Worm (Caenorhabditis elegans): ENCODE data around the gene rpn-3.

Gene rpn-3

DNA sequence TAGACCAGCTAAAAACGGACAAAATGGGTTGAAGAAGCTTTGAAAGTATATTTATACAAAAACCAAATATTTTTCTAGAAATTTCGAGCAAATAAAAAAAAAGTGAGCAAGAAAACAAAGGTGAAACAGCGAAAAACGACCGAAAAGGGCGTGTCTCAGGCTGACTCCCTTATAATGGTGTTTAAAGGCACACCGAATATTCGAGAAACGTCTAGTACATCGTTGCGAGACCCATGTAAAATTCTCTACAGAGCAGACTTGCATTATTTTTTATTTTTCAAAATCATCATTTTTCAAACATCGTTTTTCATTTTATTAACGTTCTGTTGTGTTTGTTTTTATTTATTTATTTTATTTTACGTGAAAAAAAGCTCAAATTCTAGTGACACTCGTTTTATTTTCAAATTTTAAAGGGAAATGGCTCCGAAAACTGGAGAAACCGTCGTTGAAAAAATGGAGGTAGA lies at the start of gene rpn-3:
Gene rpn-3, plus strand, starts transcription at position 414 of the 464 bp plus-strand sequence.
- TF ChIP-seq dao-5 (tag; optimal IDR thresholded peaks at IDR 0.05) (no peak), him-1 (tag; optimal IDR thresholded peaks at IDR 0.05) (peak; percentile 58), W03F9.2 (tag; optimal IDR thresholded peaks at IDR 0.05) (peak; percentile 96)

DNA sequence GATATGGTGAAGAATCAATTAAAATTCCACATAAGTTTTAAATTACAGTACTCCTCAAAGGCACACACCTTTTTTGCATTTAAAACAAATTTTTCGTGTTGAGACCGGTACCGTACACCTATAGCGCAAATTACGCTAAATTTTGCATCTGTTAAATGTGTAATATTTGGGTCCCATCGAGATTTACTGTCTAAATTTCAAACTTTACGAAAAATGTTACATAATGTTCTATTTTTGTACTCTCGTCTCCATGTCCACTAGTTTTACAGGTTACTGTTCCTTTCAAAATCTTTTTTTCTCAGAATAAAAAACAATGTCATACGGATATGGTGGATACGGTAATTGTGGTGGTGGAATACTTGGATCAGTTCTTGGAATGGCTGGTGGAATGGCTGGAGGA lies 48.7 kb upstream of the rpn-3 start, which contains the start of gene ZK353.2:
Gene ZK353.2, plus strand, starts transcription at position 301 of the 400 bp plus-strand sequence.
- no peak for TF ChIP-seq W03F9.2 (tag; optimal IDR thresholded peaks at IDR 0.05)

DNA sequence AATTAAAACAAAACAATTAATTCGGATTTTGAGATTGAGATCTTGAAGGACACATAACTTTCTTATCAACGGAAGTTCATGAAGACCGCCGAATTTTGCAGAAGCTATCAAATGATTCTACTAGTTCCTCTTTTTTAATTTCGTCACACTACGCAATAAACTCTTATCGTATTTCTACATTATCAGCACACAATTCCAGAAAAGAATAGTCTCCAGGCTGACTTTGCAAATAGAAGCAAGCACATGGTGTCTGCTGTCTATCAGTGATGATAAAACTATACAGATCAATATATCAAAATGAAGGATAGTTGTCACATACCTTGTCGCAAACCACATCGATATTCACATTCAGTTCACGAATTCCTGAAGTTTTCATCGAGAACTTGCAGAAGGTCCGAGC lies 46.7 kb upstream of the rpn-3 start:
- TF ChIP-seq W03F9.2 (tag; optimal IDR thresholded peaks at IDR 0.05) (no peak), him-1 (tag; optimal IDR thresholded peaks at IDR 0.05) (no peak), dao-5 (tag; optimal IDR thresholded peaks at IDR 0.05) (no peak)

DNA sequence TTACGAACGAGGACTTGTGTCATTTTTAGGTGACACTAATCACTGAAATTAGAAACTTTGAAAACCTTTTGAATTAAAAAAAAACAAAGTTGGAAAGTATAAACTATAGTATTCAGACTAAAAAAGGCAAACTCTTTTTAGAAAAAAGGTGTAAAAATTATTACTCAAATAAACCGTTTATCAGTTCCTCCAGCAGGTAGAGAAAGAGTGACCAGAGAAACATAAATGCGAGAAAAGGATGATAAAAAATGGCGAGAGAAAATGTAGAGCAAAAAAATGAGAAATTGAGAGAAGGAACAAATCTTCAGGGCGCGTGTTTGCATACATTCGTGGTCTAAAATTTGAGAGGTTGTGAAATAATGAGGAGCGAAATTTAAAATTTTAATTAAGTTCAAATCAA lies 45.3 kb upstream of the rpn-3 start, which contains the start of gene lap-1:
Gene lap-1, minus strand, starts transcription at position 42 of the 400 bp plus-strand sequence.
- TF ChIP-seq W03F9.2 (tag; optimal IDR thresholded peaks at IDR 0.05) (no peak), dao-5 (tag; optimal IDR thresholded peaks at IDR 0.05) (no peak), him-1 (tag; optimal IDR thresholded peaks at IDR 0.05) (no peak)

DNA sequence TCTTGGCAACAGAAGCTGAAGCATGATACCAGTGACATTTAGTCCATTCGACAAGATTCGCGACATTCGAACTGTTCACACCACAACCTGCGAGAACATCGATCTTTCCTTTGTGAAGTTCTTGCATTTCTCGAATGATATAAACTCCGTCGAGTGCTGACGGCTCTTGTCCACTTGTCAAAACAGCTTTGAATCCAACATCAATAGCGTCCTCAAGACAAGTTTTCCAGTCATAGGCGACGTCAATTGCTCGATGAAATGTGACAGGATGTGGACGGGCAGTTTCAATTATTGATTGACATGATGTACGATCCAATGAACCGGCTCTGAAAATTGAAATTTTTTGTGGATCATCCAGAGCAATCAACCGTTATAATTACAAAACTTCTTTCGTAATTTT lies 44.5 kb upstream of the rpn-3 start:
- TF ChIP-seq W03F9.2 (tag; optimal IDR thresholded peaks at IDR 0.05) (no peak), him-1 (tag; optimal IDR thresholded peaks at IDR 0.05) (no peak), dao-5 (tag; optimal IDR thresholded peaks at IDR 0.05) (no peak)

DNA sequence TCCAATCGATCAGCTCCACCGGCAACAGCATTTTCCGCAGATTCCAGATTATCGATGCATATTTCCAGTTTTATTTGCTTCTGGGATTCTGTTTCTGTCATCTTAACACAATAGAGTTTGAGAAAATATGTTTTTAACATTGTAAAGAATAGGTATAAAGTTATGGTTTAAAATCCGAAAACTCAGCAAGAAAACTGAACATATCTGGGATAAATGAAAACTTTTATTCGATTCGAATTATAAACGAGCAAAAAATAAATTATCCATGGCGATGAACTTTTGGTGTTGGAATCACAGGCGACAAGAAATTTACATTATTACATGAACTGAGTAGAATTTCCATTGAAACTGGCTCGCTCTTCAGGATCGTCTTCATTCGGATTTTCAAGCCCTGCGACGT lies 43.6 kb upstream of the rpn-3 start, which contains the start of gene cutc-1:
Gene cutc-1, minus strand, starts transcription at position 101 of the 400 bp plus-strand sequence.
- TF ChIP-seq dao-5 (tag; optimal IDR thresholded peaks at IDR 0.05) (no peak), him-1 (tag; optimal IDR thresholded peaks at IDR 0.05) (no peak), W03F9.2 (tag; optimal IDR thresholded peaks at IDR 0.05) (no peak)

DNA sequence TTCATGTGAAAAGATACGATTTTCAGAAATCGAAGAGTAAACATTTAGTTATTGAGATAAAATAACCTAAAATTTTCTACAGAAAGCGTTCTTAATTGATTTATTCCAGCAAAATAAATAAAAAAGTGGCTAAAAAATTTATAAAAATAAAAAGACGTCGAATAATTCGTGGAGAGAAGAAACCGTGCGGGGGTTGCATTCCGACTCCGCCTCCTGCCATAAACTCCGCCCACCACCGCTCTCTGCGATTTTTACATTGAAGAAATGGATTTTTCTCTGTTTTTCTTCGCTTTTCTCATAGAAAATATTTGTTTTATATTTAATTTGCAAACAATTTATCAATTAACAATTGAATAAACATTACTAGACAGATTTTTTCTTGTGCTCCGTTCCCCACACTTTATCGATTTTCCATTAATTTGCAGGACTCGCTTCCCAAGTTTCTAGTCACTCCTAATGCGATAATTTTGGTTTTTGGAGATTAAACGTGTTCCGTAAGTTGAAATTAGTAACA lies 41.6 kb upstream of the rpn-3 start, which contains the start of the genes ubxn-4 and cyy-1:
Gene ubxn-4, minus strand, starts transcription at position 114 of the 514 bp plus-strand sequence.
Gene cyy-1, plus strand, starts transcription at position 426 of the 514 bp plus-strand sequence.
- TF ChIP-seq dao-5 (tag; optimal IDR thresholded peaks at IDR 0.05) (no peak), W03F9.2 (tag; optimal IDR thresholded peaks at IDR 0.05) (peak; percentile 15), him-1 (tag; optimal IDR thresholded peaks at IDR 0.05) (no peak)

DNA sequence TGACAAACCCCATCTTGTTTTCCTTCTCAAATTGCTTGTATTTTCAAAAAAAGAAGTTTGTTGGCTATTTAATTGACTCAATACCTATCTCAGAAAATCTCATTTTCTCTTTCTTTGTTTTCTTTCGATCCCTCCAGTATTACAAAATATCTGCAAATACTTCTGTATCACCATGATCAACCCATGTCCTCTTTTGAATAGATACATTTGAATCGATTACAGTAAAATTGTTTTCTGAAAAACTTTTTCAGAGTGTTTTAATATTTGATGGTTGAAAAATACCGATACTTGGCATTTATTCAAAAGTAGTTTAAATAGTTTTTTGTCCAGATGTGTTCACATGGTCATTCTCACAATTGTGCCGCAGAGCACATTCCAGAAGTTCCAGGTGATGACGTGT lies 38.0 kb upstream of the rpn-3 start, which contains the start of gene ZK353.9:
Gene ZK353.9, plus strand, starts transcription at position 331 of the 400 bp plus-strand sequence.
- TF ChIP-seq him-1 (tag; optimal IDR thresholded peaks at IDR 0.05) (no peak), W03F9.2 (tag; optimal IDR thresholded peaks at IDR 0.05) (no peak), dao-5 (tag; optimal IDR thresholded peaks at IDR 0.05) (no peak)

DNA sequence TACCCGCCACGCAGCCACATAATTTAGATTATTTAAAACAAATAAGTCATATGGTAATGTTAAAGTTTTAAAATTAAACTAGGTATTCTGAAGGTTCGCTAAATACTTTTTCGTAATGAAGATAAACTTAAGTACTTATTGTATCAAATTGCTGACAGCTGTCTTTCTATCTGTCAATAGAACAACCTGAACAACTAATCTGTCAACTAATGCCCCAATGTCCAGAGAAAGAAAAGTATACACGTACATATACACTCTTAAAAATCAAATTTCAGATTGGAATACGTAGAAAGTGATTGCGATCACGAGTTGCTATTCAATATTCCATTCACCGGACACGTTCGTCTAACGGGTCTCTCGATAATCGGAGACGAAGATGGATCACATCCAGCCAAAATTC lies 36.4 kb upstream of the rpn-3 start:
- TF ChIP-seq W03F9.2 (tag; optimal IDR thresholded peaks at IDR 0.05), result no peak
- TF ChIP-seq dao-5 (tag; optimal IDR thresholded peaks at IDR 0.05), result no peak
- no peak for TF ChIP-seq him-1 (tag; optimal IDR thresholded peaks at IDR 0.05)

DNA sequence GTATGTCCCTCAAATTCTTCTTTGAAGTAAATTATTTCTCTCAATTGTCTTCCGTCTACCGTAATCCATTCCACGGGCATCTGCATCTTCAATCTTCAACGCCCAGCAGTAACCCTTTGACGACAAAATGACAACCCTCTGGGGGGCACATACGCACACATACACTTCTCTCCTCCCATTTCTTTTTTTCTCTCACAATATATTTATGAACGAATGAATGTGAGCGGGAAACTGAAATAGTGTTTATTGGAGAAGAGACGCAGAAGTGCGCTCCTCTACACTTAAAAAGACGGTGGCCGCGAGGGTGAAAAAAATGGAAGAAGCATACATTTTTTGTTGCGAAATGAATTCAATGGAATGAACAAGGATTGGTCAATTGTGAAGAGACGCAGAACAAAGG lies 35.2 kb upstream of the rpn-3 start:
- TF ChIP-seq W03F9.2 (tag; optimal IDR thresholded peaks at IDR 0.05) (no peak), him-1 (tag; optimal IDR thresholded peaks at IDR 0.05) (no peak), dao-5 (tag; optimal IDR thresholded peaks at IDR 0.05) (no peak)

DNA sequence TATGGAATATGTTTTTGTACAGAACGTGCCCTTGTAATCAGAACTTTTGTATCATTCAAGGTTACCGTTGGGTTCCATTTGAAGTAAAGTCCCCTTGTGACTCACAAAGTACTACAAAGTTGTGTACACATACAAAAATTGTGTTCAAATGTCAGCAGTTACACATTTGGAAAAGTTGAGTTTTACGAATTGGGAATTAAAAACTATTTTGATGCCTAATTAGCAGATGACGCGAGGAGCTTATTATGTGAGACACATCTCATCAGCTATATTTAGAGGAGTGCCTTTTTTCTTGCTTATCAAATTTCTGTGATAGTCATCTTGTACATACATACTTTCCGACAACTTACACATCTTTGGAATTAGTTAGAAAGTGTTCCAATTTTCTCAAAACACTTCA lies 33.7 kb upstream of the rpn-3 start:
- TF ChIP-seq him-1 (tag; optimal IDR thresholded peaks at IDR 0.05) (no peak), dao-5 (tag; optimal IDR thresholded peaks at IDR 0.05) (no peak), W03F9.2 (tag; optimal IDR thresholded peaks at IDR 0.05) (no peak)

DNA sequence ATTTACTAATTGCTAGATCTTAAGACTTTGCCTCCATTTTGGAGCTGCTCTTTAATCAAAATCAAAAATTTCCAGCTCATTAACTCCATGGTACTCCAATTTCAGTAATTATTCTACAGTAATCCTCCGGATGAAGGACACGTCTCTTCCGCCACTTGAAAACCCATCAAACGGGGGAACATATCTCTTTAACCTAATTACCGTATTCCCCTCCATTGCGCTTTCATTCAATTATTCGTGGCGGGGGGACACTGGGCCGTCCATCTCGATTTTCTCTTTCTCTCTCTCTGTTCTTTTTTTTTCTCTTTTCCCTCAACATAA lies 30.3 kb upstream of the rpn-3 start:
- TF ChIP-seq him-1 (tag; optimal IDR thresholded peaks at IDR 0.05) (no peak), dao-5 (tag; optimal IDR thresholded peaks at IDR 0.05) (no peak)

DNA sequence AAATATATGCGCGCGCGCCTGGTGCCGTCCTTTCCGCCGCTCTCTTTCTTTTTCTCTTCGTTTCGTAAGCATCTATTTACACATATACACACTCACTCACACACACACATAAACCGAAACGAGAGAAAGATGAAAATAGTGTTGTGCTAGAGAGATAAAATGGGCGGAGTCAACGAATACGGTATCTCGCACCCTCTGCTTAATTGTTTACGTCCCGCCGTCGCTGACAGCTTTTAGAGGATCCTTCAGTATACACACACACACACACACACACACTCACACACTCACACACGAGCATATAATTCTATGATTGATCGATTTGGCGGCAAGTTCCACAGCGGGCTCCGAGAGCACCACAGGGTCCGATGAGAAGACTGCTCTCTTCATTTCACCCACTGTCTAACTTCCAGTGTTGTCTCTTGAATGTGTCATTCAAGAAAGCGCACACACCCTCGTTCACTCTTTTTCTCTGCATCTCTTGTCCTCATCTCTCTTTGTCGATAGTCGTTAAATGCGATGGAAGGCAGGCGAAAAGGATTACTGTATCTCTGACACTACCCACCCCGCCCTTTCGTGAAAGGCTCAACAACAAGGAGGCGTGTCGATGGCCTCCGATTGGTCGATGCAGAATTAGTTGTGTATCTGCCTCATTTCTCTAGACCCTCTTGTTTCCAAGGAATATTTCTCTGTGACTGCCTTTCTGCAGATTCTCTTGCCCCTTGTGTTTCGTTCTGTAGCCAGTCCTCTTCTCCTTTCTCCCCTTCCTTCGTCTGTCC lies 29.8 kb upstream of the rpn-3 start:
- TF ChIP-seq W03F9.2 (tag; optimal IDR thresholded peaks at IDR 0.05) (peak; percentile 78), him-1 (tag; optimal IDR thresholded peaks at IDR 0.05) (peak; percentile 95), dao-5 (tag; optimal IDR thresholded peaks at IDR 0.05) (peak; percentile 29)

DNA sequence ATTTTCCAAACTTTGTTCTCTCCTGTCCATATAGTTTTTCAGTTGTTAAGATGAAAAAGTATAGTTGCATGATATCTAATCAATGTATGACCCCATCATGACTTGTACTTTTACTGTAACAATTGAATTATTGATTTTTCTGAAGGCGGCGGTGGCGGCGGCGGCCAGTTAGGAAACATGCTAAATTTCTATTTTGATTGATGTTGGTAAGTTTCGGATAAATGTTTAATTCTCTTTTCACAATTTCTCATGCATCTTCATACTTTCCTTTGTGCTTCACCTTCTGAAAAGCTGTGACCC lies 29.2 kb upstream of the rpn-3 start, which contains the start of gene sor-1:
Gene sor-1, plus strand, starts transcription at position 201 of the 300 bp plus-strand sequence.
- TF ChIP-seq W03F9.2 (tag; optimal IDR thresholded peaks at IDR 0.05), result no peak
- no peak for TF ChIP-seq dao-5 (tag; optimal IDR thresholded peaks at IDR 0.05)
- no peak for TF ChIP-seq him-1 (tag; optimal IDR thresholded peaks at IDR 0.05)
